Fruit fly (Drosophila melanogaster): ENCODE results near the gene P5cr.

DNA sequence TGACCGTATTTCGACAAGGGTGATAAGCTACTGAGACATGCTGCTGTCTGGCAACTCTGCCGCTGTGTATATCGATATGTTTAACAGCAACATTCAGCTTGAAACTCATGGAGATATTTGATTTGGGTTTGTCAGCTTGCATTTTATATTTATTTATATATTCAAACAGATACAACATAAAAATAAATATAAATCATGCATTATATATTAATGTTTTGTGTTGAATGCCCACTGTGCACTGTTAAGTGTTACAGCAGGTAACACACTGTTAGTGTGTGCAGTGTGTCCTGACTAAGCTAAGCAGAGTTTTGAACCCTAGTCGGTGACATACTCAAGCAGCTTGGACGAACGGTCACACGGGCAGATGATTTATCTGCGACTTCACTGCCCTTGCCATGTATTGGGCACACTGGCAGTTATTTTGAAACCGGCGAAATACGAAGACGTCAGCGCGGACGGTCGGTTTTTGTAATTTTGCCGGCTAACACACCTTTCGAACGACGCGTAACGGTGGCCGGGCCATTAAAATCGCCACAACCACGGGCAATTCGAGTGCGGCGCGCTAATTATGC, 45.0 kb upstream of the P5cr start, which contains the start of the genes snRNP-U1-C and gukh:
- TF ChIP-seq h (GFP tag; optimal IDR thresholded peaks at IDR 0.05) (peak; percentile 70), Vsx2 (GFP tag; optimal IDR thresholded peaks at IDR 0.05; ENCODE audit: partially characterized antibody) (no peak)

Measured in whole organism, wandering third instar larva.